Fruit fly (Drosophila melanogaster) whole organism, embryonic: ENCODE results near the gene CG10301.
A peak's percentile ranks its signal among the peaks of the same experiment; 100 is the strongest.

Source experiments
- Ada2b ChIP-seq: fragments of 200-800 bp; sonication (Bioruptor generic); IDR thresholded peaks from 2 replicates; pipeline ENCODE4 v1.3.6; 2022; ENCODE audit warnings: missing biosample characterization, missing genetic modification characterization
- Adf1 ChIP-seq: fragments of 200-800 bp; sonication (Bioruptor generic); IDR thresholded peaks from 2 replicates; pipeline ENCODE4 v1.3.6; 2022; ENCODE audit warnings: missing biosample characterization, missing genetic modification characterization
- Aef1 ChIP-seq: fragments of 200-800 bp; sonication (Bioruptor generic); IDR thresholded peaks from 3 replicates; pipeline ENCODE4 v1.3.6; 2022; ENCODE audit warnings: missing biosample characterization, missing genetic modification characterization
- C15 ChIP-seq: fragments of 200-800 bp; sonication (Bioruptor generic); IDR thresholded peaks from 3 replicates; pipeline ENCODE4 v1.3.6; 2022; ENCODE audit warnings: missing biosample characterization, missing genetic modification characterization
- CG10565 ChIP-seq: fragments of 200-800 bp; sonication (Bioruptor generic); optimal IDR thresholded peaks from 3 replicates; lab custom pipeline; 2016; ENCODE audit warnings: missing biosample characterization, mild to moderate bottlenecking, missing genetic modification characterization
- CG10654 ChIP-seq: fragments of 200-800 bp; sonication (Bioruptor generic); optimal IDR thresholded peaks from 2 replicates; lab custom pipeline; 2016; ENCODE audit warnings: missing biosample characterization, missing genetic modification characterization
- CG12744 ChIP-seq: fragments of 200-800 bp; sonication (Bioruptor generic); optimal IDR thresholded peaks from 2 replicates; lab custom pipeline; 2016; ENCODE audit warnings: missing biosample characterization, missing genetic modification characterization
- CG13296 ChIP-seq: fragments of 200-800 bp; sonication (Bioruptor generic); optimal IDR thresholded peaks from 3 replicates; lab custom pipeline; 2018; ENCODE audit warnings: missing biosample characterization, mild to moderate bottlenecking, missing genetic modification characterization
- CG17359 ChIP-seq: fragments of 200-800 bp; sonication (Bioruptor generic); optimal IDR thresholded peaks from 3 replicates; lab custom pipeline; 2018; ENCODE audit warnings: missing biosample characterization, mild to moderate bottlenecking, missing genetic modification characterization, moderate library complexity
- CG17568 ChIP-seq: fragments of 200-800 bp; sonication (Bioruptor generic); optimal IDR thresholded peaks from 2 replicates; lab custom pipeline; 2018; ENCODE audit warnings: missing biosample characterization, mild to moderate bottlenecking, missing genetic modification characterization, moderate library complexity
- CG18011 ChIP-seq: fragments of 200-800 bp; sonication (Bioruptor generic); optimal IDR thresholded peaks from 2 replicates; lab custom pipeline; 2017; ENCODE audit warnings: missing biosample characterization, missing genetic modification characterization, mild to moderate bottlenecking, moderate library complexity, missing genotype
- CG34376 ChIP-seq: fragments of 200-800 bp; sonication (Bioruptor generic); optimal IDR thresholded peaks from 2 replicates; lab custom pipeline; 2018; ENCODE audit warnings: missing biosample characterization, mild to moderate bottlenecking, missing genetic modification characterization
- CG3847 ChIP-seq: fragments of 200-800 bp; sonication (Bioruptor generic); IDR thresholded peaks from 2 replicates; pipeline ENCODE4 v1.3.6; 2022; ENCODE audit warnings: missing biosample characterization, missing genetic modification characterization
- CG6654 ChIP-seq: fragments of 200-800 bp; sonication (Bioruptor generic); optimal IDR thresholded peaks from 2 replicates; lab custom pipeline; 2017; ENCODE audit warnings: missing biosample characterization, mild to moderate bottlenecking, missing genetic modification characterization
- CG6689 ChIP-seq: fragments of 200-800 bp; sonication (Bioruptor generic); IDR thresholded peaks from 2 replicates; pipeline ENCODE4 v1.3.6; 2022; ENCODE audit warnings: missing biosample characterization, missing genetic modification characterization
- CG7928 ChIP-seq: fragments of 200-800 bp; sonication (Bioruptor generic); optimal IDR thresholded peaks from 2 replicates; lab custom pipeline; 2017; ENCODE audit warnings: missing biosample characterization, mild to moderate bottlenecking, missing genetic modification characterization
- CG9797 ChIP-seq: fragments of 200-800 bp; sonication (Bioruptor generic); optimal IDR thresholded peaks from 3 replicates; lab custom pipeline; 2018; ENCODE audit warnings: missing biosample characterization, mild to moderate bottlenecking, missing genetic modification characterization
- Chrac-16 ChIP-seq: fragments of 200-800 bp; sonication (Bioruptor generic); optimal IDR thresholded peaks from 3 replicates; lab custom pipeline; 2016; ENCODE audit warnings: missing biosample characterization, missing genetic modification characterization
- CoRest ChIP-seq: fragments of 200-800 bp; sonication (Bioruptor generic); optimal IDR thresholded peaks from 3 replicates; lab custom pipeline; 2018; ENCODE audit warnings: missing biosample characterization, mild to moderate bottlenecking, missing genetic modification characterization, moderate library complexity
- D19B ChIP-seq: fragments of 200-800 bp; sonication (Bioruptor generic); optimal IDR thresholded peaks from 2 replicates; lab custom pipeline; 2017; ENCODE audit warnings: missing biosample characterization, mild to moderate bottlenecking, missing genetic modification characterization
- Doc2 ChIP-seq: fragments of 200-800 bp; sonication (Bioruptor generic); IDR thresholded peaks from 2 replicates; pipeline ENCODE4 v1.3.6; 2022; ENCODE audit warnings: missing biosample characterization, missing genetic modification characterization
- Gug ChIP-seq: fragments of 200-800 bp; sonication (Bioruptor generic); IDR thresholded peaks from 4 replicates; pipeline ENCODE4 v1.3.6; 2022; ENCODE audit warnings: missing biosample characterization, missing genetic modification characterization
- Hmr ChIP-seq: fragments of 200-800 bp; sonication (Bioruptor generic); optimal IDR thresholded peaks from 3 replicates; lab custom pipeline; 2017; ENCODE audit warnings: mild to moderate bottlenecking, missing biosample characterization, missing genetic modification reagents, missing genetic modification characterization
- NC2α ChIP-seq: fragments of 200-800 bp; sonication (Bioruptor generic); optimal IDR thresholded peaks from 2 replicates; lab custom pipeline; 2016; ENCODE audit warnings: missing biosample characterization, missing genetic modification characterization
- Sox102F ChIP-seq: fragments of 200-800 bp; sonication (Bioruptor generic); optimal IDR thresholded peaks from 2 replicates; lab custom pipeline; 2018; ENCODE audit warnings: missing biosample characterization, mild to moderate bottlenecking, missing genetic modification characterization, moderate library complexity
- abd-A ChIP-seq: fragments of 200-800 bp; sonication (Bioruptor generic); optimal IDR thresholded peaks from 3 replicates; lab custom pipeline; 2019; ENCODE audit warnings: missing biosample characterization, mild to moderate bottlenecking, missing genetic modification characterization, moderate library complexity
- bowl ChIP-seq: fragments of 200-800 bp; sonication (Bioruptor generic); IDR thresholded peaks from 2 replicates; pipeline ENCODE4 v1.3.6; 2022; ENCODE audit warnings: missing biosample characterization, missing genetic modification characterization
- corto ChIP-seq: fragments of 200-800 bp; sonication (Bioruptor generic); optimal IDR thresholded peaks from 2 replicates; lab custom pipeline; 2016; ENCODE audit warnings: missing biosample characterization, mild to moderate bottlenecking, missing genetic modification characterization, moderate library complexity
- disco-r ChIP-seq: fragments of 200-800 bp; sonication (Bioruptor generic); optimal IDR thresholded peaks from 2 replicates; lab custom pipeline; 2016; ENCODE audit warnings: missing biosample characterization, missing genetic modification characterization
- emc ChIP-seq: fragments of 200-800 bp; sonication (Bioruptor generic); optimal IDR thresholded peaks from 2 replicates; lab custom pipeline; 2016; ENCODE audit warnings: missing biosample characterization, missing genetic modification characterization
- ems ChIP-seq: fragments of 200-800 bp; sonication (Bioruptor generic); optimal IDR thresholded peaks from 3 replicates; lab custom pipeline; 2016; ENCODE audit warnings: missing biosample characterization, missing genetic modification characterization
- esg ChIP-seq: fragments of 200-800 bp; sonication (Bioruptor generic); conservative IDR thresholded peaks from 2 replicates; pipeline ENCODE4 v1.3.6; 2022; ENCODE audit warnings: missing biosample characterization, missing genetic modification characterization
- ewg ChIP-seq: fragments of 200-800 bp; sonication (Bioruptor generic); optimal IDR thresholded peaks from 3 replicates; lab custom pipeline; 2017; ENCODE audit warnings: mild to moderate bottlenecking, missing biosample characterization, missing genetic modification reagents, missing genetic modification characterization
- fd96Cb ChIP-seq: fragments of 200-800 bp; sonication (Bioruptor generic); optimal IDR thresholded peaks from 2 replicates; lab custom pipeline; 2018; ENCODE audit warnings: missing biosample characterization, mild to moderate bottlenecking, missing genetic modification characterization, moderate library complexity
- fru ChIP-seq: fragments of >200 bp; optimal IDR thresholded peaks from 2 replicates; lab custom pipeline; 2017
- her ChIP-seq: fragments of 200-800 bp; sonication (Bioruptor generic); optimal IDR thresholded peaks from 2 replicates; lab custom pipeline; 2016; ENCODE audit warnings: missing biosample characterization, missing genetic modification characterization
- knrl ChIP-seq: fragments of 200-800 bp; sonication (Bioruptor generic); IDR thresholded peaks from 3 replicates; pipeline ENCODE4 v1.3.6; 2022; ENCODE audit warnings: missing biosample characterization, missing genetic modification characterization; ENCODE audit not compliant: partially characterized antibody
- lola ChIP-seq, 3 experiments: fragments of >200 bp in 2 of 3; fragments of 200-800 bp in 1 of 3; sonication (Bioruptor generic) in 1 of 3; optimal IDR thresholded peaks; 2 replicates each; lab custom pipeline; 2017 to 2019; ENCODE audit warnings: missing biosample characterization in 3 of 3, missing genetic modification characterization in 3 of 3, mild to moderate bottlenecking in 1 of 3, moderate library complexity in 1 of 3
- mirr ChIP-seq: fragments of 200-800 bp; sonication (Bioruptor generic); optimal IDR thresholded peaks from 3 replicates; lab custom pipeline; 2018; ENCODE audit warnings: missing biosample characterization, mild to moderate bottlenecking, missing genetic modification characterization
- nerfin-2 ChIP-seq: fragments of 200-800 bp; sonication (Bioruptor generic); IDR thresholded peaks from 2 replicates; pipeline ENCODE4 v1.3.6; 2022; ENCODE audit warnings: missing biosample characterization, missing genetic modification characterization; ENCODE audit not compliant: partially characterized antibody
- pfk ChIP-seq: fragments of 200-800 bp; sonication (Bioruptor generic); optimal IDR thresholded peaks from 2 replicates; lab custom pipeline; 2018; ENCODE audit warnings: missing biosample characterization, mild to moderate bottlenecking, missing genetic modification characterization, moderate library complexity
- psq ChIP-seq: fragments of 200-800 bp; sonication (Bioruptor generic); optimal IDR thresholded peaks from 2 replicates; lab custom pipeline; 2017; ENCODE audit warnings: missing biosample characterization, missing genetic modification characterization
- schlank ChIP-seq: fragments of 200-800 bp; sonication (Bioruptor generic); optimal IDR thresholded peaks from 2 replicates; lab custom pipeline; 2018; ENCODE audit warnings: missing biosample characterization, mild to moderate bottlenecking, missing genetic modification characterization
- seq ChIP-seq: fragments of 200-800 bp; sonication (Bioruptor generic); IDR thresholded peaks from 2 replicates; pipeline ENCODE4 v1.3.6; 2022; ENCODE audit warnings: missing biosample characterization, missing genetic modification characterization
- sna ChIP-seq: fragments of 200-800 bp; sonication (Bioruptor generic); IDR thresholded peaks from 2 replicates; pipeline ENCODE4 v1.3.6; 2022; ENCODE audit warnings: missing biosample characterization, missing genetic modification characterization; ENCODE audit not compliant: partially characterized antibody
- sqz ChIP-seq: fragments of 200-800 bp; sonication (Bioruptor generic); optimal IDR thresholded peaks from 3 replicates; lab custom pipeline; 2018; ENCODE audit warnings: missing biosample characterization, mild to moderate bottlenecking, missing genetic modification characterization
- sr ChIP-seq: fragments of 200-800 bp; sonication (Bioruptor generic); IDR thresholded peaks from 3 replicates; pipeline ENCODE4 v1.3.6; 2022; ENCODE audit warnings: missing biosample characterization, missing genetic modification characterization
- sug ChIP-seq: fragments of 200-800 bp; optimal IDR thresholded peaks from 2 replicates; lab custom pipeline; 2019; ENCODE audit warnings: missing biosample characterization, mild to moderate bottlenecking, missing genetic modification characterization, moderate library complexity
- tap ChIP-seq: fragments of 200-800 bp; optimal IDR thresholded peaks from 3 replicates; lab custom pipeline; 2019; ENCODE audit warnings: missing biosample characterization, mild to moderate bottlenecking, missing genetic modification characterization, moderate library complexity
- tio ChIP-seq: fragments of 200-800 bp; sonication (Bioruptor generic); optimal IDR thresholded peaks from 2 replicates; lab custom pipeline; 2017; ENCODE audit warnings: missing biosample characterization, missing genetic modification characterization, inconsistent platforms

CG10301 gene

DNA sequence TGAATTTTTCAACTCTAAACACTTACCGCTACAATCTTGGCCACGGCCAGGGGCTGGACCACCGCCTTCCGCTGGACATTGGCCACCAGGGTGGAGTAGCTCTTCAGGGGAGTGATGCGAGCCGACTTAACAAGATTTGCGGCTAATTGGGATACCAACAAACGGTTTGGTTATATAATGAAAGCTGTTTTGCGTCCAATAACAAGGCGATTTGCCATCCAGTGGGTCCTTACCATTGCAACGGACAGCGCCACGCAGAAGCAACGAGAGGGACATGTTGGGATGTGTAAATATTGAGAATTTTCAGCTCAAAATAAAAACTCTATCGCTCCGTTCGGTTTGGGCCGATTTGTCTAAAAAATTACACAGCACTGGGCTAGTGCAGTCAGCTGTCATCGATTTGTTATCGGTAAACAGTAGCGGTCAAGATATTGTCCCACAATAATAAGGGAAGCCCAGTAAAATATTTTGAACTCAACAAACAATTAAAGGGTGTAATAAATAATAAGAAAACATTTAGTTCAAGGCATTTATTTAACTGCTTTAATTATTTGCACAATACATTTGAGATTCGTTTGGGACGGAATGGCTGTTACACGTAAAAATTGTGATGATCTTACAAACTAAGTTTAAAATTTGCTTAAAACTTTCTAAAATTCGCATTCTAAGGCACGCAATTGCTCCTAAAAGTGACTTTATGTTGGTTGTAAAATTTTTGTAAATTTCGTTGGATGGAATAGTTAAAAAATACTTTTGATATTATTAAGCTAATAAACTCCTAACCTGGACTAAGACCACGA, 50.5 kb downstream of the CG10301 start, which contains the start of gene SdhD (continued):
- TF ChIP-seq CG6689 (no peak), disco-r (GFP tag; lab: Kevin White, UChicago) (no peak), Chrac-16 (GFP tag; lab: Kevin White, UChicago) (no peak), Sox102F (no peak), mirr (GFP tag; lab: Kevin White, UChicago) (no peak), seq (GFP tag; lab: Robert Waterston, UW) (no peak), tio (GFP tag; lab: Kevin White, UChicago) (no peak), CG17359 (peak; percentile 17), CG18011 (GFP tag; lab: Kevin White, UChicago) (no peak), CG3847 (0 out of 2 replicates have a peak, but pooled peaks have one; percentile 25), psq (GFP tag; lab: Kevin White, UChicago) (no peak), CG10565 (GFP tag; lab: Kevin White, UChicago) (no peak), Gug (GFP tag; lab: Robert Waterston, UW) (no peak), NC2α (GFP tag; lab: Kevin White, UChicago) (no peak), sr (no peak), CG13296 (GFP tag; lab: Kevin White, UChicago) (peak; percentile 15), Ada2b (no peak), sna (GFP tag; lab: Robert Waterston, UW) (peak; percentile 44), CG7928 (no peak), CG34376 (GFP tag; lab: Kevin White, UChicago) (no peak), sqz (GFP tag; lab: Kevin White, UChicago) (no peak), CoRest (tag; lab: Kevin White, UChicago) (no peak), knrl (no peak), emc (no peak), her (peak; percentile 47), abd-A (tag; lab: Kevin White, UChicago) (no peak), ewg (GFP tag; lab: Kevin White, UChicago) (no peak), D19B (GFP tag; lab: Kevin White, UChicago) (no peak), fru (no peak), Aef1 (GFP tag; lab: Robert Waterston, UW) (no peak), C15 (GFP tag; lab: Robert Waterston, UW) (no peak), sug (tag; lab: Kevin White, UChicago) (peak; percentile 18), Doc2 (GFP tag; lab: Robert Waterston, UW) (no peak), Hmr (peak; percentile 30), CG17568 (no peak), ems (GFP tag; lab: Kevin White, UChicago) (peak; percentile 40), corto (GFP tag; lab: Kevin White, UChicago) (no peak), CG10654 (no peak), schlank (tag; lab: Kevin White, UChicago) (no peak), esg (no peak), lola (GFP tag; optimal IDR thresholded peaks at IDR 0.05; lab: Kevin White, UChicago) (no peak), fd96Cb (no peak), bowl (GFP tag; lab: Robert Waterston, UW) (no peak), tap (no peak), CG12744 (GFP tag; lab: Kevin White, UChicago) (no peak), CG9797 (GFP tag; lab: Kevin White, UChicago) (no peak), pfk (GFP tag; lab: Kevin White, UChicago) (no peak), Adf1 (GFP tag; lab: Robert Waterston, UW) (no peak), CG6654 (GFP tag; lab: Kevin White, UChicago) (no peak), nerfin-2 (peak; percentile 39; the same call in 1 of the 2 replicates)
